Worm (Caenorhabditis elegans) whole organism, dauer: Measurements from ENCODE around the gene srh-173.
"Not testable (repeated sequence)": the region's sequence is repeated elsewhere in the genome, so short reads cannot be mapped to it uniquely, and the experiment has no call there.

ENCODE experiments used
- unc-62 ChIP-seq: sonication (generic microtip); optimal IDR thresholded peaks from 2 replicates; lab custom pipeline; 2017; ENCODE audit warnings: missing biosample characterization, missing genetic modification reagents, missing genetic modification characterization

Gene srh-173

DNA sequence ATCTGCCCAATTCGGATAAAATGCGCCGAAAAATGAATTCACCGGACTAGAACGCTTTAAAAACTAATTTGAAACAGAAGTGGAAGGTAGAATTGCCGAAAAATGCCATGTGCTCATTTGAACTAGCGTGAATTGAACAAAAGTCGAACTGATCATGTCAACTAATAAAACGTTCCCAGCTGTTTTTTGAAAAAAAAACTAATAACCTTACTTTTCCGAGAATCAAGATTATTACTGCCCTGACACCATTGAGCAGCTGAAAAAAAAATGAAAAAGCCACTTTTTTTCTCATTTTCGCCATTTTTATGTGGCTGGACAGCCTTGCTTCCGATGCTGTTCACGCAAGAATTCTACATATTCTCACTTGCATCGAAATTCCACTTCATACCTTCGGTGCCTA, at the start of gene srh-173:
TSS of gene srh-173 (plus strand) at position 301 of the 400 bp plus-strand sequence.
- no peak for TF ChIP-seq unc-62 (GFP tag; lab: Kevin White, UChicago)

DNA sequence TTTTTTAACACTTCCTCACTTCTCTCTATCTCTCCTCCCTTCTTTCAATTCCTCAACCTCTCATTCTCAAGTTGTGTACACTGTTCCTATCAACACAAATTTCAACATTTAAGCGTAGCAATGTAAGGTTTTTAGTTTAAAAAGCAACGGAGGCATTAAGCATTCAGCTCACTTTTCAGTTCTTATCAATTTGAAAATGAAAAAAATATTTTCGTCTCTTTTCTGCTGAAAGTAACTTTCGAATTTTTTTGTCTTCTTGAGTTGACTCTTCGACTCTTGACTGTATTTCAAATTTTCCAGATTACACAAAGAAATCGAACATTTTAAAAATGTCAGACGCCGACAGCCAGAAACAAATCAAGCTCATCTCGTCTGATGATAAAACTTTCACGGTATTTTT, 49.2 kb upstream of the srh-173 start, which contains the start of gene skr-4:
TSS of gene skr-4 (plus strand) at position 301 of the 400 bp plus-strand sequence.
- no peak for TF ChIP-seq unc-62 (GFP tag; lab: Kevin White, UChicago)

- no peak for TF ChIP-seq unc-62 (GFP tag; lab: Kevin White, UChicago)
Measured at ce11 chrV:19934223-19934622, 38.9 kb upstream of the srh-173 start, which contains the start of gene algn-7. TSS of gene algn-7 (minus strand) at chrV:19934323.

DNA sequence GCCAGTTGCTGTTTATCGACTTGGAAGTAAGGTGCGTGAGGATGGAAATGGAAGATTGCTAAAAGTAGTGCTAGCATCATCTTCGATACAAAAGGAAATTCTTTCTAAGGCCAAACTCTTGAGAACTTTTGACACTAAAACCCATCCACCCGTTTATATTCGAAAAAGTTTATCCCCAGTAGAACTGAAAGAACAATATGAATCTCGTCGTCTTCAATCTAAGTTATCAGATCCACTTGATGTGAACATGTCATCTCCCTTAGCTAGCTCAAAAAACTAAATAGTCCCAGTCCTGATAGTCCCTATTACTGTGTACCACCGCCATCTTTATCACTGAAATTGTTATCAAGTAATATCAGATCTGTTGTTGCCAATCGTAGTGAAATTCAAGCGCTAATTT, 36.1 kb upstream of the srh-173 start:
- TF ChIP-seq unc-62 (GFP tag; lab: Kevin White, UChicago): no peak

DNA sequence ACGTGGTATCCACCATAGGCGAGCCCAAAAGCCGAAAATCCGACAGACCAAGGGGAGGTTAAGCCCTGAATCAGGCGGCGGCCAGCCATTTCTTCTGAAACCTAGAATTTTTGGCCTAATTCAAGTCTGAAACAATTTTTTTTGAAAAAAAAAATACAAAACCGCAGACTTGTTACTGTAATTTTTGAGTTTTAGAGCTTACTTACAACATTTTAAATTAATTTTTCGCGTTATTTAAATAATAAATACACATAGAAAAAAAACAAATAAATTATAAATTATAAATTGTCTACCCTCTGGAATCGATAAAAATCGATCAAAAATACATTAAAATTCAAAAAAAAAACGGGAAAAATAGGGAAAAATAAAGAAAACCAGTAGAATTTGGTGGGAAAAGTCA, 26.6 kb upstream of the srh-173 start, which contains the start of gene dhs-24:
TSS of gene dhs-24 (minus strand) at position 101 of the 400 bp plus-strand sequence.
- TF ChIP-seq unc-62 (GFP tag; lab: Kevin White, UChicago): no peak

DNA sequence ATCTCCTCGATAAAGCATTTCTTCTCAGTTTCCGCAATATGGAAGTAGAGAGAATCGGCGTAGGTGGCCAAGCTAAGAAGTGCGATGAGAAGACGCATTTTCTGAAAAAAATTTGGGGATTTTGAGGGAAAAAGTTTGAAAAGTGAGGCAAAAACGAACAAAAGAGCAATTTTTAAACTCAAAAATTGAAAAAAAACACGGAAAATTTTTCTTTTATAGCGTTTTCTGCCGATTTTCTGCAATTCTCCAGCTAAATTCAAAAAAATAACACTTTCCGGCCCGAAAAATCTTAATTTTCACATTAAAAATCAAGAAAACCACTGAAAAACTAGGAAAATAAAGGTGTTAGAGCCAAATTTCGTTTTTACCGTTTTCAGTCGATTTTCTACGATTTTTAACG, 24.1 kb upstream of the srh-173 start, which contains the start of gene tmed-4:
TSS of gene tmed-4 (minus strand) at position 101 of the 400 bp plus-strand sequence.
- not testable (repeated sequence) for TF ChIP-seq unc-62 (GFP tag; lab: Kevin White, UChicago)

DNA sequence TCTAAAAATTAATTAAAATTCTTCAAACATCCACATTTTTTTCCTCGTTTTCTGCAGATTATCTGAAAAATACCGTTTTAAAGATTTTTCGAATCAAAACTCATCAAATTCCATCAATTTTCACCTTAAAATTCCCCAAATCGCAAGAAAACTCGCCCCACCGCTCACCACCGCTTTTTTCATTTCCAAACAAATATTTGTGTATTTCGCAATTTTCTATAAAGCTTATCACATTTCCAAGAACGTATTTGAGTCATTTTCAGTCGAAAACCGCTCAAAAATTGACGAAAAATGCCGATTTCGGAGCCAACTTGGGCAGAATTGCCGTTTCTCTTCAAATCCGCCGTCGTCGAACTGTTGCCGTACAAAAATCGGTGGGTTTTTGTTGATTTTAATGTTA, 23.4 kb upstream of the srh-173 start, which contains the start of gene Y60A3A.8:
TSS of gene Y60A3A.8 (plus strand) at position 258 of the 400 bp plus-strand sequence.
- TF ChIP-seq unc-62 (GFP tag; lab: Kevin White, UChicago): not testable (repeated sequence)

DNA sequence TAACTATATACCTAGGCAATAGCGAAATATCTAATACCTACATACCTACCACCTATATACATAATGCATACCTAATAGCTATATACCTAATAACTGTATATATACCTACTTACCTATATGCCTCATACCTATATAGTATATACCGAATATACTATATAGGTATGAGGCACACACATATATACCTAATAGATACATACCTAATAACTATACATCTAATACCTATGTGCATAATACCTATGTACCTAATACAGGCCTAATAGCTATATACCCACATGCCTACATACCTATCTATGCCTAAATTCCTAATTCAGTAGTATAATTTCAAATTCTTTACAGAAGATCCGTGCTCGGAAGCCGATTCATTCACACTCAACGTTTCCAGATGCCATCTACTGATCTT, 18.6 kb upstream of the srh-173 start:
- TF ChIP-seq unc-62 (GFP tag; lab: Kevin White, UChicago): no peak

DNA sequence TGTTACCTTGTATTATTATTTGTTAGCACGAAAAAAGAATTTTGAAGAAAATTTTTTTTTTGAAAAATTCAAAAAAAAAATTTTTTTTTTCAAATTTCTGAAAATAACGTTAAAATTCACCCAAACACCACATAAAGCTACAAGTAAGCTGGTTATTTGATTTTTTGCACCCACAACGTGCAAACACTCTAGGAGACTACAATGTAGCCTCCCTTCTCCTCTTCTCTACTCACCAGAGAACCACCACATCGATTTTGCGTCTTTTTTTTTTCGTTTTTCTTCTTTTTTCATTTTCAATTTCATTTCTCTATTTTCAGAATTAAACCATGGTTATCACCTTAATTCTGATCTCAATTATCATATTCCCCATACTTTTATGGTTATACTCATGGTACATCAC, 17.9 kb upstream of the srh-173 start, which contains the start of gene abhd-3.1:
TSS of gene abhd-3.1 (plus strand) at position 318 of the 400 bp plus-strand sequence.
- no peak for TF ChIP-seq unc-62 (GFP tag; lab: Kevin White, UChicago)

- TF ChIP-seq unc-62 (GFP tag; lab: Kevin White, UChicago): no peak
Measured at ce11 chrV:19958744-19959143, 14.3 kb upstream of the srh-173 start, which contains the start of gene srh-172. TSS of gene srh-172 (plus strand) at chrV:19959044.

- TF ChIP-seq unc-62 (GFP tag; lab: Kevin White, UChicago): no peak
Measured at ce11 chrV:19961971-19962370, 11.1 kb upstream of the srh-173 start.

DNA sequence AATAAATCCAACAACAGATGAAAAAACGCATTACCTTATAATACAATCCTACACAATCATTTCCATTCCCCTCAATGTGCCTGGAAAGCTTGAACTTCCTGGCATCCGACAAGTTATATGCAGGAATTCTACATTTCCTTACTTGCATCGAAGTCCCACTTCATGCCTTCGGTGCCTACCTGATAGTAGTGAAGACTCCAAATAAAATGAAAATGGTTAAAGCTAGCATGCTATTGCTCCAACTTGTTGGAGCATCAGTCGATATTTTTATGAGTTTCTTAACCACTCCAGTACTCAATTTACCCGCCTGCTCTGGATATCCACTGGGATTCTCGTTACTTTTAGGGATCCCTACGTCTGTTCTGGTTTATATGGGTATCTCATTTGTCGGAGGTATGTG, 7.5 kb upstream of the srh-173 start, which contains the start of gene srh-171:
TSS of gene srh-171 (plus strand) at position 75 of the 400 bp plus-strand sequence.
- no peak for TF ChIP-seq unc-62 (GFP tag; lab: Kevin White, UChicago)

ce11 chrV:19978220-19978619, 5.1 kb downstream of the srh-173 start, which contains the start of gene srh-183:
TSS of gene srh-183 (minus strand) at chrV:19978320.
- TF ChIP-seq unc-62 (GFP tag; lab: Kevin White, UChicago): no peak

DNA sequence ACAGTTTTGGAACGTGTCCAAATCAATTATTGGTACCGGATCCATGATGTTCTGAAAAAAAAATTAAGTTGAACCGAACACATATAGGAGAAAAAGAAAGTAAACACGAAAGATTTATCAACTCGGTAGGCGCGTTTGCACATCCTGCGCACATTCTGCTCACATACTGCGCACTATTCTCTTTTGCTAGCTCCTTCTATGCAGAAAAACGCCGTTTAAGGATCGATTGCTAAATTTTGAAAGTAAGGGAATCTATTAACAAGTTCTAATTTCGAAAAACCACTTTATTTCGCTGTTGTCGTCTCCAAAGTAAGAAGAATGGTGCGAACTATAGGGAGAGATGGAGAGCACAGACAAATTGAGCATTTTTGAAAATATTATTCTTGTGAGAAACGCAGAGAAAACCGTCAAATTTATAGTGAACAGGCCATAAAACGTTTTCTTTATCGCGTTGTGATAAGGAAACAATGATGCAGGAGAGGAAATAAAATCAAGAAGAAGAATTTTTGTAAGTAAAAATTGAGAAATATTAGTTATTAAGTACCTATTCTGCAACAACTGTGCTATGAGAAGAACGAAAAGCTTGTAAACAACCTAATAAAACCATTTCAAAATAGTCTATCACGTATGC, 8.9 kb downstream of the srh-173 start, which contains the start of gene Y60A3A.24:
TSS of gene Y60A3A.24 (minus strand) at position 51 of the 631 bp plus-strand sequence.
- TF ChIP-seq unc-62 (GFP tag; lab: Kevin White, UChicago): no peak

ce11 chrV:19986213-19986612, 13.1 kb downstream of the srh-173 start, which contains the start of gene clec-260:
TSS of gene clec-260 (minus strand) at chrV:19986313.
- no peak for TF ChIP-seq unc-62 (GFP tag; lab: Kevin White, UChicago)

ce11 chrV:19986788-19987187, 13.7 kb downstream of the srh-173 start:
- TF ChIP-seq unc-62 (GFP tag; lab: Kevin White, UChicago): no peak
